Worm (Caenorhabditis elegans) whole organism, L1 larva: Measurements from ENCODE around the gene K08B5.1.

ENCODE experiments used
- C34B4.2 ChIP-seq: sonication (generic microtip); optimal IDR thresholded peaks from 2 replicates; lab custom pipeline; 2017; ENCODE audit warnings: mild to moderate bottlenecking, missing genetic modification characterization, missing compliant biosample characterization
- aly-2 ChIP-seq: fragments of 150-350 bp; optimal IDR thresholded peaks from 2 replicates; lab custom pipeline; 2014; ENCODE audit warnings: missing biosample characterization, missing genetic modification characterization
- fkh-10 ChIP-seq: sonication (generic microtip); optimal IDR thresholded peaks from 2 replicates; lab custom pipeline; 2017; ENCODE audit warnings: missing biosample characterization, missing genetic modification reagents, missing genetic modification characterization
- grh-1 ChIP-seq: fragments of 200-800 bp; sonication (Bioruptor generic); IDR thresholded peaks from 2 replicates; pipeline ENCODE4 v1.3.6; 2022; ENCODE audit warnings: missing genetic modification reagents, missing genetic modification characterization, missing compliant biosample characterization
- hlh-4 ChIP-seq: sonication (generic microtip); optimal IDR thresholded peaks from 2 replicates; lab custom pipeline; 2016; ENCODE audit warnings: mild to moderate bottlenecking, missing genetic modification characterization, missing compliant biosample characterization
- lsy-2 ChIP-seq, 2 experiments: fragments of 150-350 bp; optimal IDR thresholded peaks; 2 replicates each; lab custom pipeline; 2014; ENCODE audit warnings: missing biosample characterization in 2 of 2, missing genetic modification characterization in 2 of 2
- mdl-1 ChIP-seq, 2 experiments: fragments of 150-350 bp; optimal IDR thresholded peaks; 2 replicates each; lab custom pipeline; 2014 to 2017; ENCODE audit warnings: missing biosample characterization in 2 of 2, missing genetic modification characterization in 2 of 2, inconsistent platforms in 1 of 2
- nhr-77 ChIP-seq: fragments of 150-350 bp; optimal IDR thresholded peaks from 2 replicates; lab custom pipeline; 2014; ENCODE audit warnings: missing biosample characterization, missing genetic modification characterization
- snpc-4 ChIP-seq: fragments of 150-350 bp; optimal IDR thresholded peaks from 2 replicates; lab custom pipeline; 2014; ENCODE audit warnings: missing biosample characterization, missing genetic modification characterization
- swsn-7 ChIP-seq: sonication (generic microtip); optimal IDR thresholded peaks from 2 replicates; lab custom pipeline; 2016; ENCODE audit warnings: missing genetic modification characterization, missing compliant biosample characterization
- zag-1 ChIP-seq: fragments of 150-350 bp; optimal IDR thresholded peaks from 2 replicates; lab custom pipeline; 2014; ENCODE audit warnings: missing biosample characterization, missing genetic modification characterization

ce11 chrX:16533860-16534259 is 24.4 kb upstream of the K08B5.1 start:
- TF ChIP-seq lsy-2 (tag; optimal IDR thresholded peaks at IDR 0.05; lab: Kevin White, UChicago) (no peak), aly-2 (tag; lab: Kevin White, UChicago) (no peak), fkh-10 (GFP tag; lab: Kevin White, UChicago) (no peak), nhr-77 (no peak), grh-1 (GFP tag; lab: Robert Waterston, UW) (no peak), zag-1 (tag; lab: Kevin White, UChicago) (no peak), mdl-1 (tag; optimal IDR thresholded peaks at IDR 0.05; lab: Kevin White, UChicago) (no peak), swsn-7 (tag; lab: Kevin White, UChicago) (no peak), hlh-4 (tag; lab: Kevin White, UChicago) (no peak), C34B4.2 (no peak), snpc-4 (no peak)
